Fruit fly (Drosophila melanogaster) whole organism, pupa: Measurements from ENCODE around the gene Hacd1.
A peak's percentile ranks its signal among the peaks of the same experiment; 100 is the strongest.

Experiments used
- CG12605 ChIP-seq: fragments of 200-800 bp; sonication (Bioruptor generic); IDR thresholded peaks from 2 replicates; pipeline ENCODE4 v1.3.6; 2022; ENCODE audit warnings: missing biosample characterization, missing genetic modification characterization
- CG13204 ChIP-seq: fragments of 200-800 bp; sonication (Bioruptor generic); optimal IDR thresholded peaks from 2 replicates; lab custom pipeline; 2018; ENCODE audit warnings: missing biosample characterization, mild to moderate bottlenecking, missing genetic modification characterization, moderate library complexity
- CG32121 ChIP-seq: fragments of 200-800 bp; sonication (Bioruptor generic); IDR thresholded peaks from 2 replicates; pipeline ENCODE4 v1.3.6; 2022; ENCODE audit warnings: missing biosample characterization, missing genetic modification characterization
- CG4496 ChIP-seq: fragments of 200-800 bp; sonication (Bioruptor generic); IDR thresholded peaks from 3 replicates; pipeline ENCODE4 v1.3.6; 2022; ENCODE audit warnings: missing biosample characterization, missing genetic modification characterization
- CG8159 ChIP-seq: fragments of 200-800 bp; sonication (Bioruptor generic); optimal IDR thresholded peaks from 3 replicates; lab custom pipeline; 2018; ENCODE audit warnings: missing biosample characterization, mild to moderate bottlenecking, missing genetic modification characterization, moderate library complexity
- CG9948 ChIP-seq: fragments of 200-800 bp; sonication (Bioruptor generic); optimal IDR thresholded peaks from 2 replicates; lab custom pipeline; 2018; ENCODE audit warnings: missing biosample characterization, mild to moderate bottlenecking, missing genetic modification characterization, moderate library complexity
- D1 ChIP-seq: fragments of 200-800 bp; sonication (Bioruptor generic); optimal IDR thresholded peaks from 2 replicates; lab custom pipeline; 2018; ENCODE audit warnings: missing biosample characterization, mild to moderate bottlenecking, missing genetic modification characterization, moderate library complexity
- EcR ChIP-seq: fragments of 200-800 bp; sonication (Bioruptor generic); optimal IDR thresholded peaks from 3 replicates; lab custom pipeline; 2019; ENCODE audit warnings: missing biosample characterization, missing genetic modification characterization, mild to moderate bottlenecking, moderate library complexity, missing genetic modification reagents
- Ets98B ChIP-seq: fragments of 200-800 bp; sonication (Bioruptor generic); IDR thresholded peaks from 2 replicates; pipeline ENCODE4 v1.3.6; 2022; ENCODE audit warnings: missing biosample characterization, missing genetic modification characterization
- Pif1A ChIP-seq: fragments of 200-800 bp; sonication (Bioruptor generic); optimal IDR thresholded peaks from 3 replicates; lab custom pipeline; 2016; ENCODE audit warnings: missing biosample characterization, missing genetic modification characterization
- fd96Ca ChIP-seq: fragments of 200-800 bp; sonication (Bioruptor generic); IDR thresholded peaks from 3 replicates; pipeline ENCODE4 v1.3.6; 2022; ENCODE audit warnings: missing biosample characterization, missing genetic modification characterization

dm6 chr2L:11965610-11966594 is 36.2 kb downstream of the Hacd1 start:
- TF ChIP-seq D1, result no peak
- peak; percentile 49 for TF ChIP-seq EcR (GFP tag; lab: Kevin White, UChicago)
- no peak for TF ChIP-seq CG13204 (GFP tag; lab: Kevin White, UChicago)
- TF ChIP-seq CG32121 (GFP tag; lab: Robert Waterston, UW), result no peak
- TF ChIP-seq Ets98B (GFP tag; lab: Robert Waterston, UW), result no peak
- TF ChIP-seq CG4496, result no peak
- TF ChIP-seq CG9948, result peak; percentile 43
- 0 out of 3 replicates have a peak, but pooled peaks have one; percentile 28 for TF ChIP-seq fd96Ca
- TF ChIP-seq CG12605, result no peak
- TF ChIP-seq Pif1A (GFP tag; lab: Kevin White, UChicago), result no peak
- peak; percentile 67 for TF ChIP-seq CG8159 (tag; lab: Kevin White, UChicago)
